Fruit fly (Drosophila melanogaster): ENCODE results near the gene CG32485.

CG32485 gene

dm6 chr3L:3046325-3047156, 3.6 kb upstream of the CG32485 start, which contains the start of the genes scramb2 and Sk2 (continued):
- TF ChIP-seq fkh (GFP tag; optimal IDR thresholded peaks at IDR 0.05) (peak; percentile 65), Eip78C (GFP tag) (peak; percentile 98), achi (GFP tag; optimal IDR thresholded peaks at IDR 0.05) (peak; percentile 96), CG8319 (GFP tag; optimal IDR thresholded peaks at IDR 0.05) (peak; percentile 93), CG11762 (GFP tag; optimal IDR thresholded peaks at IDR 0.05; ENCODE audit: insufficient read depth) (peak; percentile 95), dsx (GFP tag; optimal IDR thresholded peaks at IDR 0.05; ENCODE audit: poor library complexity, severe bottlenecking) (peak; percentile 95), net (GFP tag; optimal IDR thresholded peaks at IDR 0.05) (peak; percentile 98), CG7368 (GFP tag; optimal IDR thresholded peaks at IDR 0.05) (peak; percentile 92), Hr38 (GFP tag; optimal IDR thresholded peaks at IDR 0.05) (peak; percentile 51), CG8632 (GFP tag; optimal IDR thresholded peaks at IDR 0.05) (peak; percentile 94), CG11294 (GFP tag; IDR thresholded peaks at IDR 0.05) (peak; percentile 94), Ets21C (GFP tag; optimal IDR thresholded peaks at IDR 0.05) (peak; percentile 86), Smox (GFP tag; optimal IDR thresholded peaks at IDR 0.05) (peak; percentile 94), CG31627 (GFP tag; optimal IDR thresholded peaks at IDR 0.05) (peak; percentile 92), CG4318 (GFP tag; optimal IDR thresholded peaks at IDR 0.05) (peak; percentile 93), OdsH (GFP tag; optimal IDR thresholded peaks at IDR 0.05) (peak; percentile 96), Blimp-1 (GFP tag; optimal IDR thresholded peaks at IDR 0.05) (peak; percentile 87), vri (GFP tag; optimal IDR thresholded peaks at IDR 0.05) (peak; percentile 91)

dm6 chr3L:3048647-3049046, 1.5 kb upstream of the CG32485 start:
- TF ChIP-seq Eip93F (GFP tag; optimal IDR thresholded peaks at IDR 0.05) (no peak), Sox14 (GFP tag; optimal IDR thresholded peaks at IDR 0.05) (no peak)

dm6 chr3L:3052110-3052871, 2.2 kb downstream of the CG32485 start, which contains the start of gene CG1271:
Gene CG1271 (plus strand): TSS chr3L:3052514.
- TF ChIP-seq CG31627 (GFP tag; optimal IDR thresholded peaks at IDR 0.05) (peak; percentile 64), Sox102F (GFP tag; optimal IDR thresholded peaks at IDR 0.05) (no peak), fd85E (GFP tag; optimal IDR thresholded peaks at IDR 0.05) (no peak), Ets96B (tag; optimal IDR thresholded peaks at IDR 0.05) (peak; percentile 44), CG32006 (GFP tag; optimal IDR thresholded peaks at IDR 0.05) (no peak), Hr39 (GFP tag; optimal IDR thresholded peaks at IDR 0.05) (no peak), CG11294 (GFP tag; IDR thresholded peaks at IDR 0.05) (no peak), Eip93F (GFP tag; optimal IDR thresholded peaks at IDR 0.05) (no peak), CG6276 (GFP tag; optimal IDR thresholded peaks at IDR 0.05) (no peak), pdm3 (GFP tag; optimal IDR thresholded peaks at IDR 0.05) (no peak), CG8119 (GFP tag; IDR thresholded peaks at IDR 0.05) (peak; percentile 46; the same call in 1 of the 3 replicates), CG16779 (tag; optimal IDR thresholded peaks at IDR 0.05) (no peak), CG7368 (GFP tag; optimal IDR thresholded peaks at IDR 0.05) (no peak), CG4318 (GFP tag; optimal IDR thresholded peaks at IDR 0.05) (no peak), CG6163 (GFP tag; IDR thresholded peaks at IDR 0.05) (peak; percentile 38; the same call in 2 of the 3 replicates), CG9139 (GFP tag; optimal IDR thresholded peaks at IDR 0.05) (no peak), CG3032 (tag; optimal IDR thresholded peaks at IDR 0.05) (peak; percentile 63), Hr4 (GFP tag; optimal IDR thresholded peaks at IDR 0.05) (no peak), Gug (GFP tag; IDR thresholded peaks at IDR 0.05) (no peak), eg (GFP tag; IDR thresholded peaks at IDR 0.05) (peak; percentile 30; the same call in 1 of the 3 replicates), CG11762 (GFP tag; optimal IDR thresholded peaks at IDR 0.05; ENCODE audit: insufficient read depth) (peak; percentile 26), net (GFP tag; optimal IDR thresholded peaks at IDR 0.05) (no peak), fkh (GFP tag; optimal IDR thresholded peaks at IDR 0.05) (no peak), spab (GFP tag; optimal IDR thresholded peaks at IDR 0.05) (no peak), CG6854 (GFP tag; optimal IDR thresholded peaks at IDR 0.05) (peak; percentile 6), CG6792 (GFP tag; optimal IDR thresholded peaks at IDR 0.05) (peak; percentile 29), acj6 (GFP tag; optimal IDR thresholded peaks at IDR 0.05) (no peak), CG34406 (GFP tag; optimal IDR thresholded peaks at IDR 0.05) (peak; percentile 40), CG1621 (tag; optimal IDR thresholded peaks at IDR 0.05) (no peak), OdsH (GFP tag; optimal IDR thresholded peaks at IDR 0.05) (no peak), salr (GFP tag; optimal IDR thresholded peaks at IDR 0.05) (no peak), cyc (GFP tag; optimal IDR thresholded peaks at IDR 0.05) (peak; percentile 58), esn (GFP tag; optimal IDR thresholded peaks at IDR 0.05) (peak; percentile 62)

All from whole organism, prepupa.